Worm (Caenorhabditis elegans): Measurements from ENCODE around the gene M176.9.

M176.9 gene

DNA sequence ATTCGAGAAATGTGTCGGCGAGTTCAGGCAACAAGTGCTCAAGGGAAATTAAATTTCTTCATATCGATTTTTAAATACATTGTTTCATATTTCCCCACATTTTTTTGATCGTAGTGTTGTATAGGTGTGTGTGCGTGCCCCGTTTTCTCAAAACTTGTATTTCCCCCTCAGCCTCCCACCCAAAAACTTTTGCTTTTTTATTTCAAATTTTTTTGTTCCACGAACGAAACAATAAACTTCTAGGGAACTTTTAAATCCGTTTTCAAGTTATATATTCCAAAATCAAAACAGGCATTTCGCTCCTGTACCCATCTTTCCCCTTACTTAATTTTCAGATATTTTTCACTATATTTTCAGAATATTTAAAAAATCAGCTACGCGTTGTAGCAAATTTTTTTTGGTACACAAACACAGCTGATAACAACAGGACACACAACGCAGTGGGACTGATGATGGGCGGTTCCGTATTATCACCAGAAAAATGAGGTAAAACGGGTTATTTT is 6.7 kb upstream of the M176.9 start, which contains the start of the genes M176.4 and M176.16:
Gene M176.4, plus strand, starts transcription at position 301 of the 503 bp plus-strand sequence.
Gene M176.16, plus strand, starts transcription at position 453 of the 503 bp plus-strand sequence.
- no peak for TF ChIP-seq sea-2 (GFP tag; optimal IDR thresholded peaks at IDR 0.05)
- peak; percentile 38 for TF ChIP-seq elt-2 (tag; optimal IDR thresholded peaks at IDR 0.05)
- TF ChIP-seq lin-15B (tag; optimal IDR thresholded peaks at IDR 0.05) = no peak
- TF ChIP-seq nfya-1 (tag; optimal IDR thresholded peaks at IDR 0.05; ENCODE audit: insufficient read depth) = no peak

- peak; percentile 75 for TF ChIP-seq pha-4 (tag; optimal IDR thresholded peaks at IDR 0.05)
- no peak for TF ChIP-seq fkh-2 (tag; optimal IDR thresholded peaks at IDR 0.05)
- TF ChIP-seq lin-39 (tag; optimal IDR thresholded peaks at IDR 0.05) = peak; percentile 55
- no peak for TF ChIP-seq ceh-9 (tag; optimal IDR thresholded peaks at IDR 0.05)
- no peak for TF ChIP-seq unc-62 (GFP tag; optimal IDR thresholded peaks at IDR 0.05)
- no peak for TF ChIP-seq elt-1 (tag; optimal IDR thresholded peaks at IDR 0.05)
- TF ChIP-seq nhr-77 (tag; optimal IDR thresholded peaks at IDR 0.05) = no peak
- TF ChIP-seq ama-1 (optimal IDR thresholded peaks at IDR 0.05) = no peak
- TF ChIP-seq ceh-82 (tag; optimal IDR thresholded peaks at IDR 0.05) = no peak
- no peak for TF ChIP-seq tbx-2 (tag; optimal IDR thresholded peaks at IDR 0.05)
- no peak for TF ChIP-seq daf-12 (tag; optimal IDR thresholded peaks at IDR 0.05)
- TF ChIP-seq fkh-10 (GFP tag; optimal IDR thresholded peaks at IDR 0.05) = no peak
- TF ChIP-seq lin-15B (tag; optimal IDR thresholded peaks at IDR 0.05) = peak; percentile 55
- TF ChIP-seq nhr-23 (tag; optimal IDR thresholded peaks at IDR 0.05) = peak; percentile 32
- TF ChIP-seq nfya-1 (tag; optimal IDR thresholded peaks at IDR 0.05; ENCODE audit: insufficient read depth) = no peak
- no peak for TF ChIP-seq nhr-11 (tag; optimal IDR thresholded peaks at IDR 0.05)
- TF ChIP-seq ztf-11 (tag; optimal IDR thresholded peaks at IDR 0.05) = no peak
- no peak for TF ChIP-seq zag-1 (tag; optimal IDR thresholded peaks at IDR 0.05)
- TF ChIP-seq snpc-4 (tag; optimal IDR thresholded peaks at IDR 0.05) = peak; percentile 64
- no peak for TF ChIP-seq jun-1 (tag; optimal IDR thresholded peaks at IDR 0.05)
- no peak for TF ChIP-seq R02D3.7 (tag; optimal IDR thresholded peaks at IDR 0.05)
- peak; percentile 40 for TF ChIP-seq nhr-43 (tag; optimal IDR thresholded peaks at IDR 0.05; ENCODE audit: poor library complexity, severe bottlenecking)
- TF ChIP-seq unc-39 (tag; optimal IDR thresholded peaks at IDR 0.05) = no peak
- TF ChIP-seq mml-1 (tag; optimal IDR thresholded peaks at IDR 0.05) = no peak
- TF ChIP-seq nhr-25 (tag; optimal IDR thresholded peaks at IDR 0.05) = no peak
- TF ChIP-seq pqm-1 (tag; optimal IDR thresholded peaks at IDR 0.05) = peak; percentile 0
- TF ChIP-seq elt-2 (tag; optimal IDR thresholded peaks at IDR 0.05) = peak; percentile 54
- TF ChIP-seq nhr-76 (tag; optimal IDR thresholded peaks at IDR 0.05) = no peak
- TF ChIP-seq eor-1 (tag; optimal IDR thresholded peaks at IDR 0.05) = no peak
Observed at ce11 chrII:9416381-9417276, 5.2 kb upstream of the M176.9 start, which contains the start of the genes gss-1 and chch-3. TSS of gene gss-1 (minus strand) at chrII:9416431. TSS of gene chch-3 (plus strand) at chrII:9417013.

- peak; percentile 87 for TF ChIP-seq pqm-1 (tag; optimal IDR thresholded peaks at IDR 0.05)
- no peak for TF ChIP-seq ZK546.5 (tag; optimal IDR thresholded peaks at IDR 0.05)
- TF ChIP-seq elt-2 (tag; optimal IDR thresholded peaks at IDR 0.05) = peak; percentile 73
Observed at ce11 chrII:9412086-9412608, 750 bp upstream of the M176.9 start, which contains the start of gene arrd-3. TSS of gene arrd-3 (plus strand) at chrII:9412558.

DNA sequence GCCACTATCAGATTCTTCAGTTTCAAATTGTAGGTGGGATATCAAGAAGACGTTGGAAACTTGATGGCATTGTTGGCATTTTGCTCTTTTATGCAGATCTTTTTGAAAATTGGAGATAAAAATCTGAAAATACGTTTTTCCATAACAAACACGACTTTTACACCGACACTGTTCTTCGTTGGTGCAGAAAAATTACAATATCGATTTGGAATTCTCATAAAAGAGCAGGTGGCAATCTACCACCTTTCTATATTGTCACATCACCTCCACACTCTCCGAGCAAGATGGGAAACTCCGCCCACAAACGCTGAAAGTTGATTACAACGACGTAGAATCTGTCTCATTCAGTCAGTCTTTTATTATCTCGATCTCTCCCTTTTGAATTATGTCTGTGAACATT is 3.9 kb downstream of the M176.9 start, which contains the start of gene arrd-2:
Gene arrd-2, plus strand, starts transcription at position 301 of the 400 bp plus-strand sequence.
- TF ChIP-seq ztf-11 (tag; optimal IDR thresholded peaks at IDR 0.05) (no peak), jun-1 (tag; optimal IDR thresholded peaks at IDR 0.05) (no peak), elt-1 (tag; optimal IDR thresholded peaks at IDR 0.05) (no peak), nhr-11 (tag; optimal IDR thresholded peaks at IDR 0.05) (no peak), tbx-2 (tag; optimal IDR thresholded peaks at IDR 0.05) (no peak), nhr-12 (tag; optimal IDR thresholded peaks at IDR 0.05) (no peak)

ce11 chrII:9407020-9407419 is 4.4 kb downstream of the M176.9 start, which contains the start of gene mpz-6:
TSS of gene mpz-6 (minus strand) at chrII:9407120.
- TF ChIP-seq daf-12 (tag; optimal IDR thresholded peaks at IDR 0.05) (no peak), elt-2 (tag; optimal IDR thresholded peaks at IDR 0.05) (no peak), ZK546.5 (tag; optimal IDR thresholded peaks at IDR 0.05) (no peak), sea-2 (GFP tag; optimal IDR thresholded peaks at IDR 0.05) (no peak), ceh-9 (tag; optimal IDR thresholded peaks at IDR 0.05) (no peak), egl-5 (tag; optimal IDR thresholded peaks at IDR 0.05) (no peak)
